Fruit fly (Drosophila melanogaster): Measurements from ENCODE around the gene ens.

DNA sequence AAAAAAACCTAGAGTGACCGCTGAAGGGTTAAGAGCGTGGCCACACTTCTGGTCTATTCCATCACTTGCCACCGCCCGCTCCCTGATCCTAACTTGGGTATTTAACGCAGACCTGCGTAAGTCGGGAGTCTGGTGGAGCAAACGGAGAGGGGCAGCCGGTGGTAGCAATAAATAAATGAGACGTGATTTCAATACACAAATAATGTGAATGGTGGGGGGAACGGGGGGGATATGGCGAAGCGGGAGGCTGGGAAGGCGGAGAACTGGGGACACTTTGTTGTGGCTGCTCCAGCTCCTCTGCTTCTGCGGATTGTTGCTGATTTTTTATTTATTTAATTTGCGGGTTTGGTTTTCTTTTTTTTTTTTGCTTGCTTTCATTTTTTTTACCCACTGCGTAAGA is 23.5 kb upstream of the ens start:
- TF ChIP-seq CG8301 (tag; optimal IDR thresholded peaks at IDR 0.05) (no peak), CG34367 (tag; optimal IDR thresholded peaks at IDR 0.05) (no peak)
